Fruit fly (Drosophila melanogaster): ENCODE data around the gene CG43208.

- no peak for TF ChIP-seq Sin3A (optimal IDR thresholded peaks at IDR 0.05)
- no peak for TF ChIP-seq ttk (optimal IDR thresholded peaks at IDR 0.05)
- TF ChIP-seq insv (optimal IDR thresholded peaks at IDR 0.05): no peak
- TF ChIP-seq Myc (optimal IDR thresholded peaks at IDR 0.05): no peak
- TF ChIP-seq psq (optimal IDR thresholded peaks at IDR 0.05): no peak
Observed at dm6 chr3R:13294461-13294860, 8.8 kb upstream of the CG43208 start, which contains the start of gene CG8773.
